Worm (Caenorhabditis elegans) whole organism, young adult: Measurements from ENCODE around the gene dhs-18.
A peak's percentile ranks its signal among the peaks of the same experiment; 100 is the strongest.

Source experiments
- B0019.2 ChIP-seq: fragments of 200-800 bp; sonication (Bioruptor generic); conservative IDR thresholded peaks from 2 replicates; pipeline ENCODE4 v1.3.6; 2022; ENCODE audit warnings: missing genetic modification reagents, missing genetic modification characterization, missing compliant biosample characterization
- B0336.3 ChIP-seq: fragments of 200-800 bp; sonication (Bioruptor generic); IDR thresholded peaks from 2 replicates; pipeline ENCODE4 v1.3.6; 2022; ENCODE audit warnings: missing genetic modification characterization, missing compliant biosample characterization
- F10E7.11 ChIP-seq: sonication (generic microtip); optimal IDR thresholded peaks from 2 replicates; lab custom pipeline; 2017; ENCODE audit warnings: mild to moderate bottlenecking, missing genetic modification characterization, moderate library complexity, missing compliant biosample characterization
- F33H1.4 ChIP-seq: fragments of 200-800 bp; sonication (Bioruptor generic); IDR thresholded peaks from 2 replicates; pipeline ENCODE4 v1.3.6; 2022; ENCODE audit warnings: missing genetic modification reagents, missing genetic modification characterization, missing compliant biosample characterization
- F49E8.2 ChIP-seq: sonication (generic microtip); optimal IDR thresholded peaks from 3 replicates; lab custom pipeline; 2017; ENCODE audit warnings: missing genetic modification characterization, mild to moderate bottlenecking, missing compliant biosample characterization, antibody characterized with exemption, moderate library complexity; ENCODE audit not compliant: insufficient read depth
- F52B5.7 ChIP-seq: sonication (generic microtip); optimal IDR thresholded peaks from 2 replicates; lab custom pipeline; 2016; ENCODE audit warnings: mild to moderate bottlenecking, missing genetic modification characterization, missing compliant biosample characterization
- K12H6.12 ChIP-seq: fragments of 200-800 bp; sonication (Bioruptor generic); optimal IDR thresholded peaks from 2 replicates; lab custom pipeline; 2018; ENCODE audit warnings: mild to moderate bottlenecking, missing genetic modification characterization, missing compliant biosample characterization
- T07F8.4 ChIP-seq: sonication (generic microtip); optimal IDR thresholded peaks from 2 replicates; lab custom pipeline; 2016; ENCODE audit warnings: mild to moderate bottlenecking, missing genetic modification characterization, moderate library complexity, missing compliant biosample characterization
- ama-1 ChIP-seq, 3 experiments: fragments of 150-350 bp in 1 of 3; sonication (generic microtip) in 2 of 3; optimal IDR thresholded peaks; 2 replicates each; lab custom pipeline; 2014 to 2018; ENCODE audit warnings: missing biosample characterization in 2 of 3, missing genetic modification characterization in 2 of 3, missing genetic modification reagents in 2 of 3
- athp-1 ChIP-seq: sonication (generic microtip); optimal IDR thresholded peaks from 2 replicates; lab custom pipeline; 2017; ENCODE audit warnings: mild to moderate bottlenecking, missing genetic modification characterization, missing compliant biosample characterization
- attf-5 ChIP-seq: fragments of 200-800 bp; sonication (Bioruptor generic); optimal IDR thresholded peaks from 2 replicates; lab custom pipeline; 2018; ENCODE audit warnings: mild to moderate bottlenecking, missing genetic modification characterization, missing compliant biosample characterization
- bed-2 ChIP-seq: fragments of 200-800 bp; sonication (Bioruptor generic); IDR thresholded peaks from 2 replicates; pipeline ENCODE4 v1.3.6; 2022; ENCODE audit warnings: missing genetic modification reagents, missing genetic modification characterization, missing compliant biosample characterization
- ccch-3 ChIP-seq: fragments of 200-800 bp; sonication (Bioruptor generic); optimal IDR thresholded peaks from 2 replicates; lab custom pipeline; 2018; ENCODE audit warnings: mild to moderate bottlenecking, missing genetic modification characterization, missing compliant biosample characterization
- cebp-2 ChIP-seq: fragments of 200-800 bp; sonication (Bioruptor generic); IDR thresholded peaks from 2 replicates; pipeline ENCODE4 v1.3.6; 2022; ENCODE audit warnings: missing genetic modification characterization, missing compliant biosample characterization
- die-1 ChIP-seq: sonication (generic microtip); optimal IDR thresholded peaks from 2 replicates; lab custom pipeline; 2016; ENCODE audit warnings: missing genotype, mild to moderate bottlenecking, missing genetic modification characterization, missing compliant biosample characterization
- dox-1 ChIP-seq: fragments of 200-800 bp; sonication (Bioruptor generic); IDR thresholded peaks from 2 replicates; pipeline ENCODE4 v1.3.6; 2022; ENCODE audit warnings: missing genetic modification reagents, missing genetic modification characterization, missing compliant biosample characterization
- egl-18 ChIP-seq: fragments of 200-800 bp; sonication (Bioruptor generic); IDR thresholded peaks from 2 replicates; pipeline ENCODE4 v1.3.6; 2022; ENCODE audit warnings: missing genetic modification reagents, missing genetic modification characterization, missing compliant biosample characterization
- egrh-3 ChIP-seq: fragments of 200-800 bp; sonication (Bioruptor generic); IDR thresholded peaks from 2 replicates; pipeline ENCODE4 v1.3.6; 2022; ENCODE audit warnings: missing genetic modification reagents, missing genetic modification characterization, missing compliant biosample characterization
- ekl-4 ChIP-seq: fragments of 200-800 bp; sonication (Bioruptor generic); IDR thresholded peaks from 2 replicates; pipeline ENCODE4 v1.3.6; 2022; ENCODE audit warnings: missing genetic modification reagents, missing genetic modification characterization, missing compliant biosample characterization
- fkh-3 ChIP-seq: sonication (generic microtip); optimal IDR thresholded peaks from 2 replicates; lab custom pipeline; 2016; ENCODE audit warnings: mild to moderate bottlenecking, missing genetic modification characterization, missing compliant biosample characterization
- gei-17 ChIP-seq: fragments of 200-800 bp; sonication (Bioruptor generic); optimal IDR thresholded peaks from 2 replicates; lab custom pipeline; 2018; ENCODE audit warnings: mild to moderate bottlenecking, missing genetic modification characterization, missing compliant biosample characterization
- hlh-12 ChIP-seq: sonication (generic microtip); optimal IDR thresholded peaks from 2 replicates; lab custom pipeline; 2016; ENCODE audit warnings: missing genetic modification characterization, missing compliant biosample characterization
- hlh-26 ChIP-seq: fragments of 200-800 bp; sonication (Bioruptor generic); conservative IDR thresholded peaks from 2 replicates; pipeline ENCODE4 v1.3.6; 2022; ENCODE audit warnings: missing genetic modification reagents, missing genetic modification characterization, missing compliant biosample characterization
- hmg-20 ChIP-seq: fragments of 200-800 bp; sonication (Bioruptor generic); IDR thresholded peaks from 2 replicates; pipeline ENCODE4 v1.3.6; 2022; ENCODE audit warnings: missing genetic modification reagents, missing genetic modification characterization, missing compliant biosample characterization
- hsf-1 ChIP-seq: fragments of 200-800 bp; sonication (Bioruptor generic); IDR thresholded peaks from 2 replicates; pipeline ENCODE4 v1.3.6; 2022; ENCODE audit warnings: missing genetic modification reagents, missing genetic modification characterization, missing compliant biosample characterization
- let-607 ChIP-seq, 2 experiments: fragments of 200-800 bp in 1 of 2; sonication (Bioruptor generic) in 1 of 2; sonication (generic microtip) in 1 of 2; optimal IDR thresholded peaks; 2 replicates each; lab custom pipeline; 2016 to 2018; ENCODE audit warnings: mild to moderate bottlenecking in 2 of 2, missing compliant biosample characterization in 2 of 2, missing genetic modification characterization in 2 of 2, moderate library complexity in 2 of 2, missing genotype in 1 of 2
- lin-26 ChIP-seq: fragments of 200-800 bp; sonication (Bioruptor generic); IDR thresholded peaks from 2 replicates; pipeline ENCODE4 v1.3.6; 2022; ENCODE audit warnings: missing genetic modification reagents, missing genetic modification characterization, missing compliant biosample characterization
- lir-1 ChIP-seq: fragments of 200-800 bp; sonication (Bioruptor generic); conservative IDR thresholded peaks from 2 replicates; pipeline ENCODE4 v1.3.6; 2022; ENCODE audit warnings: missing genetic modification reagents, missing genetic modification characterization, missing compliant biosample characterization
- lsl-1 ChIP-seq: fragments of 200-800 bp; sonication (Bioruptor generic); optimal IDR thresholded peaks from 2 replicates; lab custom pipeline; 2018; ENCODE audit warnings: mild to moderate bottlenecking, missing genetic modification characterization, moderate library complexity, missing compliant biosample characterization
- nfya-1 ChIP-seq: sonication (generic microtip); optimal IDR thresholded peaks from 2 replicates; lab custom pipeline; 2017; ENCODE audit warnings: antibody characterized with exemption, missing compliant biosample characterization, missing genetic modification characterization, borderline replicate concordance; ENCODE audit not compliant: insufficient read depth
- nfya-2 ChIP-seq: fragments of 200-800 bp; sonication (Bioruptor generic); IDR thresholded peaks from 2 replicates; pipeline ENCODE4 v1.3.6; 2022; ENCODE audit warnings: missing genetic modification reagents, missing genetic modification characterization, missing compliant biosample characterization
- nhr-179 ChIP-seq: sonication (generic microtip); optimal IDR thresholded peaks from 2 replicates; lab custom pipeline; 2016; ENCODE audit warnings: mild to moderate bottlenecking, missing genetic modification characterization, missing compliant biosample characterization
- nhr-27 ChIP-seq: fragments of 200-800 bp; sonication (Bioruptor generic); optimal IDR thresholded peaks from 2 replicates; lab custom pipeline; 2018; ENCODE audit warnings: mild to moderate bottlenecking, missing genetic modification characterization, moderate library complexity, missing compliant biosample characterization
- rcor-1 ChIP-seq: fragments of 200-800 bp; sonication (Bioruptor generic); IDR thresholded peaks from 2 replicates; pipeline ENCODE4 v1.3.6; 2022; ENCODE audit warnings: missing genetic modification reagents, missing genetic modification characterization, missing compliant biosample characterization
- repo-1 ChIP-seq: sonication (generic microtip); optimal IDR thresholded peaks from 2 replicates; lab custom pipeline; 2017; ENCODE audit warnings: mild to moderate bottlenecking, missing genetic modification characterization, missing compliant biosample characterization
- rpc-1 ChIP-seq, 2 experiments: fragments of 150-350 bp in 1 of 2; sonication (generic microtip) in 1 of 2; optimal IDR thresholded peaks; 2 replicates each; lab custom pipeline; 2014 to 2018; ENCODE audit warnings: missing biosample characterization in 1 of 2, missing genetic modification characterization in 1 of 2, missing genetic modification reagents in 1 of 2, missing genotype in 1 of 2
- sea-2 ChIP-seq: fragments of 200-800 bp; sonication (Bioruptor generic); IDR thresholded peaks from 2 replicates; pipeline ENCODE4 v1.3.6; 2022; ENCODE audit warnings: missing genetic modification characterization, missing compliant biosample characterization
- somi-1 ChIP-seq: fragments of 200-800 bp; sonication (Bioruptor generic); optimal IDR thresholded peaks from 2 replicates; lab custom pipeline; 2018; ENCODE audit warnings: mild to moderate bottlenecking, missing genetic modification characterization, missing compliant biosample characterization
- sptf-2 ChIP-seq: fragments of 200-800 bp; sonication (Bioruptor generic); optimal IDR thresholded peaks from 2 replicates; lab custom pipeline; 2018; ENCODE audit warnings: mild to moderate bottlenecking, missing genetic modification characterization, missing compliant biosample characterization
- unc-130 ChIP-seq: sonication (generic microtip); optimal IDR thresholded peaks from 2 replicates; lab custom pipeline; 2016; ENCODE audit warnings: missing genetic modification reagents, missing genetic modification characterization, missing compliant biosample characterization
- zfh-2 ChIP-seq: fragments of 200-800 bp; sonication (Bioruptor generic); conservative IDR thresholded peaks from 2 replicates; pipeline ENCODE4 v1.3.6; 2022; ENCODE audit warnings: missing genetic modification reagents, missing genetic modification characterization, missing compliant biosample characterization
- zim-3 ChIP-seq: sonication (generic microtip); optimal IDR thresholded peaks from 2 replicates; lab custom pipeline; 2017; ENCODE audit warnings: mild to moderate bottlenecking, missing genetic modification characterization, moderate library complexity, missing compliant biosample characterization
- ztf-26 ChIP-seq: sonication (generic microtip); optimal IDR thresholded peaks from 2 replicates; lab custom pipeline; 2017; ENCODE audit warnings: missing genetic modification characterization, missing compliant biosample characterization
- ztf-28 ChIP-seq: fragments of 200-800 bp; sonication (Bioruptor generic); IDR thresholded peaks from 2 replicates; pipeline ENCODE4 v1.3.6; 2022; ENCODE audit warnings: missing genetic modification reagents, missing genetic modification characterization, missing compliant biosample characterization
- ztf-3 ChIP-seq: fragments of 200-800 bp; sonication (Bioruptor generic); optimal IDR thresholded peaks from 2 replicates; lab custom pipeline; 2018; ENCODE audit warnings: mild to moderate bottlenecking, missing genetic modification characterization, missing compliant biosample characterization

Gene dhs-18

DNA sequence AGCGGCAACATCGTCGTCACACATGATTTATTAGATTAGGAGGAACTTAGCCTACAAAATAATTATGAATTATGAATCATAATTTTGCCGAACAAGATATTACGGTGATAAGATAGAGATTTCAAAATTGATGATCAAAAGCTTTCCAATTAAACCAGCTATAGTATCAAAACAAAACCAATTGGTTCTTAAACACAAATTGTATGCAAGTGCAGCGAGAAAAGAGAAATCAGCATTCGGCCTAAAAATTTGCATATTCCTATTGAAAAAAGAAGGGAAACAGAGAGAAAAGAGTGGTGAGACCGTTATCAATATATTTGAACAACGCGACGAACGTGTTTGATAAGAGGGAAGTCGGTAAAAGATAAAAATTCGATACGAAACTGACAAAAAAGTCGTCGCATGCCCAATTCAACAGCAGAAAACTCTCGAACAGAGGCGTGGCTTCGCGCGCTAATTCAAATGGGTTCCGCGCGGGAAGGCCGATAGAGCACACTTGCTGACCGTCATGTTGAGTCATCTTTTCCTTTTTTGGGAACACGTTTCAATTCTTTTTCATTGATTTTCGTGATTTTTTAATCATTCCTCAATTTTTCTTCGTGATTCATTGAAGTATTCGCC is 31.6 kb upstream of the dhs-18 start, which contains the start of gene act-2 (continued):
- TF ChIP-seq rpc-1 (optimal IDR thresholded peaks at IDR 0.05; lab: Kevin White, UChicago) (peak; percentile 8), rpc-1 (tag; optimal IDR thresholded peaks at IDR 0.05; lab: Kevin White, UChicago) (no peak)

DNA sequence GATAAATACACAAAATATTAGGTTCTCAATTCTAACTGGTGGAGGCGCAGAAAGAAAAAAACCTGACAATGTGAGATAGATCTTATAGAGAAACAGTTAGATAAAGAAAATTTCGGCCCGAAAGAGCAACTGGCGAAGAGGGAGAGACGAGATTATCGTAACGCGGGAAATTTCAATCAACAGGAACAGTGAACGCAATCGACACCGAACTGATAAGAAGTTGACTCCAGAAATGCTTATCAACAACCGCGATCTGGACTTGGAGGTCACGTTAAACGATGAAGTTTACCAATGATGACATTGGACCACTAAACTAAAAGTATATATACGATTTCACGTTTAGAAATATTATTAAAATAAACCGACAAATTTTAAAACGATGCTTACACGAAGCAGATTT is 29.8 kb upstream of the dhs-18 start:
- TF ChIP-seq let-607 (tag; optimal IDR thresholded peaks at IDR 0.05; lab: Kevin White, UChicago) (peak in 1 of 2 experiments; percentile 19), egl-18 (0 out of 2 replicates have a peak, but pooled peaks have one; percentile 2), hlh-12 (tag; lab: Kevin White, UChicago) (no peak), nfya-2 (GFP tag; lab: Robert Waterston, UW) (peak; percentile 78; the same call in 1 of the 2 replicates), hlh-26 (GFP tag; lab: Robert Waterston, UW) (no peak), K12H6.12 (tag; lab: Kevin White, UChicago) (no peak), repo-1 (tag; lab: Kevin White, UChicago) (peak; percentile 64), dox-1 (GFP tag; lab: Robert Waterston, UW) (peak; percentile 65), bed-2 (0 out of 2 replicates have a peak, but pooled peaks have one; percentile 48), nfya-1 (no peak), lin-26 (GFP tag; lab: Robert Waterston, UW) (peak; percentile 73; the same call in 1 of the 2 replicates), cebp-2 (GFP tag; lab: Robert Waterston, UW) (peak; percentile 92), gei-17 (GFP tag; lab: Kevin White, UChicago) (no peak), ama-1 (optimal IDR thresholded peaks at IDR 0.05; lab: Kevin White, UChicago) (peak; percentile 73), ama-1 (GFP tag; optimal IDR thresholded peaks at IDR 0.05; lab: Kevin White, UChicago) (no peak), die-1 (tag; lab: Kevin White, UChicago) (peak; percentile 67), hmg-20 (peak; percentile 60; the same call in 1 of the 2 replicates), sea-2 (GFP tag; lab: Robert Waterston, UW) (no peak), B0336.3 (GFP tag; lab: Robert Waterston, UW) (peak; percentile 93), sptf-2 (GFP tag; lab: Kevin White, UChicago) (no peak), hsf-1 (GFP tag; lab: Robert Waterston, UW) (peak; percentile 86), ztf-26 (tag; lab: Kevin White, UChicago) (no peak), ztf-3 (GFP tag; lab: Kevin White, UChicago) (no peak), fkh-3 (tag; lab: Kevin White, UChicago) (no peak), rcor-1 (GFP tag; lab: Robert Waterston, UW) (peak; percentile 75; the same call in 1 of the 2 replicates), athp-1 (peak; percentile 72), nhr-27 (tag; lab: Kevin White, UChicago) (no peak), F49E8.2 (tag; lab: Kevin White, UChicago) (peak; percentile 96), zim-3 (tag; lab: Kevin White, UChicago) (peak; percentile 47), ccch-3 (no peak), ztf-28 (GFP tag; lab: Robert Waterston, UW) (no peak), attf-5 (GFP tag; lab: Kevin White, UChicago) (no peak), lsl-1 (GFP tag; lab: Kevin White, UChicago) (peak; percentile 48), ekl-4 (GFP tag; lab: Robert Waterston, UW) (peak; percentile 95), unc-130 (GFP tag; lab: Kevin White, UChicago) (peak; percentile 64), F52B5.7 (peak; percentile 88), F10E7.11 (tag; lab: Kevin White, UChicago) (peak; percentile 83), somi-1 (GFP tag; lab: Kevin White, UChicago) (peak; percentile 12), nhr-179 (tag; lab: Kevin White, UChicago) (peak; percentile 2), egrh-3 (GFP tag; lab: Robert Waterston, UW) (no peak), F33H1.4 (GFP tag; lab: Robert Waterston, UW) (peak; percentile 24), zfh-2 (GFP tag; lab: Robert Waterston, UW) (no peak), T07F8.4 (tag; lab: Kevin White, UChicago) (peak; percentile 81), lir-1 (GFP tag; lab: Robert Waterston, UW) (no peak), B0019.2 (GFP tag; lab: Robert Waterston, UW) (no peak)
